Fruit fly (Drosophila melanogaster) whole organism, prepupa: Measurements from ENCODE around the gene CG34132.

Source experiments
- Blimp-1 ChIP-seq: fragments of 200-800 bp; sonication (Bioruptor generic); optimal IDR thresholded peaks from 3 replicates; lab custom pipeline; 2017; ENCODE audit warnings: missing biosample characterization, missing genetic modification characterization, mild to moderate bottlenecking, moderate library complexity, missing genetic modification reagents
- CG10631 ChIP-seq: fragments of 200-800 bp; sonication (Bioruptor generic); optimal IDR thresholded peaks from 2 replicates; lab custom pipeline; 2016; ENCODE audit warnings: missing biosample characterization, missing genetic modification characterization
- CG10669 ChIP-seq: fragments of 200-800 bp; sonication (Bioruptor generic); optimal IDR thresholded peaks from 3 replicates; lab custom pipeline; 2018; ENCODE audit warnings: missing biosample characterization, mild to moderate bottlenecking, missing genetic modification characterization, moderate library complexity
- CG11294 ChIP-seq: fragments of 200-800 bp; sonication (Bioruptor generic); IDR thresholded peaks from 2 replicates; pipeline ENCODE4 v1.3.6; 2022; ENCODE audit warnings: missing biosample characterization, missing genetic modification characterization
- CG11762 ChIP-seq: fragments of 200-800 bp; sonication (Bioruptor generic); optimal IDR thresholded peaks from 3 replicates; lab custom pipeline; 2016; ENCODE audit warnings: missing biosample characterization, missing genetic modification characterization; ENCODE audit not compliant: insufficient read depth
- CG15336 ChIP-seq: fragments of 200-800 bp; sonication (Bioruptor generic); IDR thresholded peaks from 2 replicates; pipeline ENCODE4 v1.3.6; 2022; ENCODE audit warnings: missing biosample characterization, missing genetic modification characterization
- CG1621 ChIP-seq: fragments of 200-800 bp; sonication (Bioruptor generic); optimal IDR thresholded peaks from 3 replicates; lab custom pipeline; 2018; ENCODE audit warnings: missing biosample characterization, mild to moderate bottlenecking, missing genetic modification characterization
- CG16779 ChIP-seq: fragments of 200-800 bp; sonication (Bioruptor generic); optimal IDR thresholded peaks from 3 replicates; lab custom pipeline; 2017; ENCODE audit warnings: missing biosample characterization, mild to moderate bottlenecking, missing genetic modification characterization
- CG31627 ChIP-seq: fragments of 200-800 bp; sonication (Bioruptor generic); optimal IDR thresholded peaks from 3 replicates; lab custom pipeline; 2016; ENCODE audit warnings: missing biosample characterization, missing genetic modification characterization
- CG32006 ChIP-seq: fragments of 200-800 bp; sonication (Bioruptor generic); optimal IDR thresholded peaks from 3 replicates; lab custom pipeline; 2017; ENCODE audit warnings: missing biosample characterization, mild to moderate bottlenecking, missing genetic modification characterization
- CG34406 ChIP-seq: fragments of 200-800 bp; sonication (Bioruptor generic); optimal IDR thresholded peaks from 3 replicates; lab custom pipeline; 2016; ENCODE audit warnings: missing biosample characterization, missing genetic modification characterization
- CG3919 ChIP-seq: fragments of 200-800 bp; sonication (Bioruptor generic); optimal IDR thresholded peaks from 3 replicates; lab custom pipeline; 2016; ENCODE audit warnings: missing biosample characterization, missing genetic modification characterization
- CG4318 ChIP-seq: fragments of 200-800 bp; sonication (Bioruptor generic); optimal IDR thresholded peaks from 3 replicates; lab custom pipeline; 2017; ENCODE audit warnings: missing biosample characterization, mild to moderate bottlenecking, missing genetic modification characterization
- CG6163 ChIP-seq: fragments of 200-800 bp; sonication (Bioruptor generic); IDR thresholded peaks from 3 replicates; pipeline ENCODE4 v1.3.6; 2022; ENCODE audit warnings: missing biosample characterization, missing genetic modification characterization
- CG6276 ChIP-seq: fragments of 200-800 bp; sonication (Bioruptor generic); optimal IDR thresholded peaks from 2 replicates; lab custom pipeline; 2017; ENCODE audit warnings: missing biosample characterization, mild to moderate bottlenecking, missing genetic modification characterization
- CG6792 ChIP-seq: fragments of 200-800 bp; sonication (Bioruptor generic); optimal IDR thresholded peaks from 3 replicates; lab custom pipeline; 2016; ENCODE audit warnings: missing biosample characterization, missing genetic modification characterization
- CG6808 ChIP-seq: fragments of 200-800 bp; sonication (Bioruptor generic); optimal IDR thresholded peaks from 3 replicates; lab custom pipeline; 2017; ENCODE audit warnings: missing biosample characterization, missing genetic modification characterization, mild to moderate bottlenecking, moderate library complexity, missing genetic modification reagents
- CG6854 ChIP-seq: fragments of 200-800 bp; sonication (Bioruptor generic); optimal IDR thresholded peaks from 2 replicates; lab custom pipeline; 2017; ENCODE audit warnings: missing biosample characterization, mild to moderate bottlenecking, missing genetic modification characterization
- CG7368 ChIP-seq: fragments of 200-800 bp; sonication (Bioruptor generic); optimal IDR thresholded peaks from 3 replicates; lab custom pipeline; 2016; ENCODE audit warnings: missing biosample characterization, missing genetic modification characterization
- CG8319 ChIP-seq: fragments of 200-800 bp; sonication (Bioruptor generic); optimal IDR thresholded peaks from 3 replicates; lab custom pipeline; 2016; ENCODE audit warnings: missing biosample characterization, missing genetic modification characterization
- Eip75B ChIP-seq: fragments of 200-800 bp; sonication (Bioruptor generic); optimal IDR thresholded peaks from 3 replicates; lab custom pipeline; 2016; ENCODE audit warnings: missing biosample characterization, missing genetic modification characterization
- Eip78C ChIP-seq: fragments of 200-800 bp; sonication (Bioruptor generic); peaks from one replicate; lab custom pipeline; 2016; ENCODE audit warnings: missing biosample characterization, missing genetic modification characterization
- Eip93F ChIP-seq: fragments of 200-800 bp; sonication (Bioruptor generic); optimal IDR thresholded peaks from 2 replicates; lab custom pipeline; 2016; ENCODE audit warnings: missing biosample characterization, mild to moderate bottlenecking, missing genetic modification characterization
- Ets21C ChIP-seq: fragments of 200-800 bp; sonication (Bioruptor generic); optimal IDR thresholded peaks from 3 replicates; lab custom pipeline; 2016; ENCODE audit warnings: missing biosample characterization, missing genetic modification characterization
- Ets96B ChIP-seq: fragments of 200-800 bp; optimal IDR thresholded peaks from 2 replicates; lab custom pipeline; 2019; ENCODE audit warnings: missing biosample characterization, mild to moderate bottlenecking, missing genetic modification characterization, moderate library complexity
- Gug ChIP-seq: fragments of 200-800 bp; sonication (Bioruptor generic); IDR thresholded peaks from 2 replicates; pipeline ENCODE4 v1.3.6; 2022; ENCODE audit warnings: missing biosample characterization, missing genetic modification characterization
- Hr38 ChIP-seq: sonication (Bioruptor generic); optimal IDR thresholded peaks from 2 replicates; lab custom pipeline; 2016; ENCODE audit warnings: missing biosample characterization, missing genetic modification characterization
- Hr4 ChIP-seq: fragments of 200-800 bp; sonication (Bioruptor generic); optimal IDR thresholded peaks from 3 replicates; lab custom pipeline; 2016; ENCODE audit warnings: missing biosample characterization, missing genetic modification characterization
- Lpt ChIP-seq: fragments of 200-800 bp; sonication (Bioruptor generic); optimal IDR thresholded peaks from 3 replicates; lab custom pipeline; 2016; ENCODE audit warnings: missing biosample characterization, missing genetic modification characterization
- Smox ChIP-seq: fragments of 200-800 bp; sonication (Bioruptor generic); optimal IDR thresholded peaks from 3 replicates; lab custom pipeline; 2016; ENCODE audit warnings: missing biosample characterization, missing genetic modification characterization
- Sox14 ChIP-seq: fragments of 200-800 bp; sonication (Bioruptor generic); optimal IDR thresholded peaks from 3 replicates; lab custom pipeline; 2016; ENCODE audit warnings: missing biosample characterization, missing genetic modification characterization
- Sox15 ChIP-seq: fragments of 200-800 bp; sonication (Bioruptor generic); optimal IDR thresholded peaks from 3 replicates; lab custom pipeline; 2016; ENCODE audit warnings: missing biosample characterization, missing genetic modification characterization
- dac ChIP-seq: fragments of 200-800 bp; sonication (Bioruptor generic); optimal IDR thresholded peaks from 2 replicates; lab custom pipeline; 2017; ENCODE audit warnings: missing biosample characterization, mild to moderate bottlenecking, missing genetic modification characterization
- dsx ChIP-seq: fragments of 200-800 bp; optimal IDR thresholded peaks from 3 replicates; lab custom pipeline; 2019; ENCODE audit warnings: missing biosample characterization, mild to moderate bottlenecking, missing genetic modification characterization, moderate library complexity; ENCODE audit not compliant: poor library complexity, severe bottlenecking
- eg ChIP-seq: fragments of 200-800 bp; sonication (Bioruptor generic); IDR thresholded peaks from 3 replicates; pipeline ENCODE4 v1.3.6; 2022; ENCODE audit warnings: missing biosample characterization, missing genetic modification characterization
- esn ChIP-seq: fragments of 200-800 bp; sonication (Bioruptor generic); optimal IDR thresholded peaks from 2 replicates; lab custom pipeline; 2016; ENCODE audit warnings: missing biosample characterization, mild to moderate bottlenecking, missing genetic modification characterization, moderate library complexity
- fd85E ChIP-seq: fragments of 200-800 bp; sonication (Bioruptor generic); optimal IDR thresholded peaks from 3 replicates; lab custom pipeline; 2016; ENCODE audit warnings: missing biosample characterization, missing genetic modification characterization
- fkh ChIP-seq: fragments of 200-800 bp; sonication (Bioruptor generic); optimal IDR thresholded peaks from 3 replicates; lab custom pipeline; 2017; ENCODE audit warnings: missing biosample characterization, mild to moderate bottlenecking, missing genetic modification characterization, moderate library complexity
- lz ChIP-seq: fragments of 200-800 bp; sonication (Bioruptor generic); optimal IDR thresholded peaks from 3 replicates; lab custom pipeline; 2016; ENCODE audit warnings: missing biosample characterization, missing genetic modification characterization
- net ChIP-seq: fragments of 200-800 bp; sonication (Bioruptor generic); optimal IDR thresholded peaks from 3 replicates; lab custom pipeline; 2016; ENCODE audit warnings: missing biosample characterization, missing genetic modification characterization
- pdm3 ChIP-seq: fragments of 200-800 bp; sonication (Bioruptor generic); optimal IDR thresholded peaks from 3 replicates; lab custom pipeline; 2016; ENCODE audit warnings: missing biosample characterization, missing genetic modification characterization
- salr ChIP-seq, 2 experiments: fragments of 200-800 bp; sonication (Bioruptor generic); optimal IDR thresholded peaks; 3 replicates each; lab custom pipeline; 2016 to 2018; ENCODE audit warnings: missing biosample characterization in 2 of 2, missing genetic modification characterization in 2 of 2, mild to moderate bottlenecking in 1 of 2
- spab ChIP-seq: fragments of 200-800 bp; sonication (Bioruptor generic); optimal IDR thresholded peaks from 2 replicates; lab custom pipeline; 2017; ENCODE audit warnings: missing biosample characterization, mild to moderate bottlenecking, missing genetic modification characterization, missing genetic modification reagents
- ss ChIP-seq, 2 experiments: fragments of 200-800 bp; sonication (Bioruptor generic); optimal IDR thresholded peaks; 2 replicates in 1 of 2; 3 replicates in 1 of 2; lab custom pipeline; 2017 to 2018; ENCODE audit warnings: mild to moderate bottlenecking in 2 of 2, missing biosample characterization in 2 of 2, missing genetic modification characterization in 2 of 2, moderate library complexity in 1 of 2
- svp ChIP-seq: fragments of 200-800 bp; sonication (Bioruptor generic); peaks from one replicate; lab custom pipeline; 2016; ENCODE audit warnings: missing biosample characterization, missing genetic modification characterization
- topi ChIP-seq: fragments of 200-800 bp; sonication (Bioruptor generic); optimal IDR thresholded peaks from 3 replicates; lab custom pipeline; 2016; ENCODE audit warnings: missing biosample characterization, missing genetic modification characterization

The CG34132 gene

DNA sequence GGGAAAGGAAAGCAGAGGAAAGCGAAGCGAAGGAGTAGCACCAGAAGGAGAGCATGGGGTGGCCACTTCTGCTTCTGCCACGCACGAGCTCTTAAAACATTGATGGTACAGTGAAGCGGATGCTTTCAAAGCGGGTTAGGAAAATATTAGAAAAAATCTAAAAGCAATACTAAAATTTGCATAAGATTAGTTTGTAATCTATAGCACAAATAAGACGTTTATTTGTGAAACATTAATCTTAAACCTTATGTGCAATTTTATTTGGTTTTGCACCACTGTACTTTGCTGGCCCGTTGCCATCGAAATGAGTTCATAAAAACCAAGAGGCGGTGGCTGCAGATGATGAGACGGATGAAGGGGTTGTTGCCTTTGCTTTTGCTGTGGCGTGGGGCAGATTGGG, 40.1 kb downstream of the CG34132 start (continued):
- TF ChIP-seq svp (GFP tag; lab: Kevin White, UChicago) = peak; percentile 95
- peak; percentile 74 for TF ChIP-seq fd85E (GFP tag; lab: Kevin White, UChicago)
- TF ChIP-seq CG31627 (GFP tag; lab: Kevin White, UChicago) = peak; percentile 87
- TF ChIP-seq Eip78C (GFP tag; lab: Kevin White, UChicago) = peak; percentile 99
- TF ChIP-seq dac = peak; percentile 93
- no peak for TF ChIP-seq fkh (GFP tag; lab: Kevin White, UChicago)
- peak; percentile 95 for TF ChIP-seq pdm3 (GFP tag; lab: Kevin White, UChicago)
- peak; percentile 99 for TF ChIP-seq CG6163 (GFP tag; lab: Robert Waterston, UW)
- peak; percentile 96 for TF ChIP-seq Gug (GFP tag; lab: Robert Waterston, UW)
- peak; percentile 94 for TF ChIP-seq spab (GFP tag; lab: Kevin White, UChicago)
- peak; percentile 95 for TF ChIP-seq CG4318 (GFP tag; lab: Kevin White, UChicago)
- peak; percentile 91 for TF ChIP-seq CG7368 (GFP tag; lab: Kevin White, UChicago)
- TF ChIP-seq CG32006 (GFP tag; lab: Kevin White, UChicago) = peak; percentile 98
- peak; percentile 98 for TF ChIP-seq CG15336 (GFP tag; lab: Robert Waterston, UW)

DNA sequence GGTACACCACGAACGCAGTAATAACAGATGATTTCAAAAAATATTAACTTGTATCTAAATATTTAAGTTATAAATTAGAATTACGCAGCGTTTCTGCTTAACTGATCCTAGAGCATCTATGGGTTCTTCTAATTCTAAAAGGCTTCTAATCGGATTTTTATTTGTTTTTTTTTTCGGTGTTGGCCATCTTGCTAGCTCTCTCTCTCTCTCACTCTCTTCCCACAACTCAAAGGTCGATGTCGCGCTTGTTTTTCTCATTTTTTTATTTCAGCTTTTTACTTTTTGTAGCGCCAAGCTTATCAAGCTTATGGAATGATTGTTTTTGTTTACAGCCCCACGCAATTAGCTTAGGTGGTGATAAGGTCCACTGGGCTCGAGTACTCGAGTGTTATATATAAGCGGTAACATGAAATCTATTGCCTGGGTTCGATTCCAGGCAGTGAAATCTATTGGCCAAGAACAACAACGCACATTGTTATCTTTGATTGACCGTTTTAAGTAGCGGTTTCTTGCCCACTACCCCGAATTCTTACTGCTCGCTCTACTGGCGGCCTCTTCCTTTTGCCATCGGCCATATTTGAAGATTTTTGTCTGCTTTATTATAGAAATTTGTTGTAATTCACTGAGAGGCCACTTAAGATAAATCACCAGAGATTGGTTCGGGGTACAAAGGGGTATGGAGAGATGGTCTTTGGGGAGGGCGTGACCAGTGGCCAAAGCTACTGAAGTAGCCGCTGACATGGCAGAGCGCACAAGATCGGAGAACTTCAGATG, 41.2 kb downstream of the CG34132 start:
- no peak for TF ChIP-seq dsx
- TF ChIP-seq CG11294 (GFP tag; lab: Robert Waterston, UW) = peak; percentile 12; the same call in 1 of the 2 replicates
- peak; percentile 35 for TF ChIP-seq Hr4 (GFP tag; lab: Kevin White, UChicago)
- TF ChIP-seq Sox15 (GFP tag; lab: Kevin White, UChicago) = no peak
- TF ChIP-seq CG15336 (GFP tag; lab: Robert Waterston, UW) = peak; percentile 73
- peak; percentile 12 for TF ChIP-seq CG10669
- peak; percentile 59 for TF ChIP-seq Sox14 (GFP tag; lab: Kevin White, UChicago)
- peak; percentile 95 for TF ChIP-seq svp (GFP tag; lab: Kevin White, UChicago)
- no peak for TF ChIP-seq dac
- TF ChIP-seq CG6792 (GFP tag; lab: Kevin White, UChicago) = no peak
- peak; percentile 53 for TF ChIP-seq CG16779 (tag; lab: Kevin White, UChicago)
- peak; percentile 31 for TF ChIP-seq Eip93F (GFP tag; lab: Kevin White, UChicago)
- no peak for TF ChIP-seq Eip75B
- TF ChIP-seq topi (GFP tag; lab: Kevin White, UChicago) = peak; percentile 48
- peak; percentile 9 for TF ChIP-seq CG11762 (GFP tag; lab: Kevin White, UChicago)
- TF ChIP-seq CG6808 (GFP tag; lab: Kevin White, UChicago) = peak; percentile 4
- peak; percentile 61 for TF ChIP-seq Eip78C (GFP tag; lab: Kevin White, UChicago)
- TF ChIP-seq lz (GFP tag; lab: Kevin White, UChicago) = peak; percentile 19
- TF ChIP-seq CG8319 (GFP tag; lab: Kevin White, UChicago) = peak; percentile 14
- peak in 1 of 2 experiments; percentile 15 for TF ChIP-seq salr (GFP tag; optimal IDR thresholded peaks at IDR 0.05; lab: Kevin White, UChicago)
- no peak for TF ChIP-seq Ets21C (GFP tag; lab: Kevin White, UChicago)
- peak; percentile 47 for TF ChIP-seq net
- TF ChIP-seq CG1621 (tag; lab: Kevin White, UChicago) = no peak
- peak; percentile 42 for TF ChIP-seq pdm3 (GFP tag; lab: Kevin White, UChicago)
- peak; percentile 21 to 49 for TF ChIP-seq ss (GFP tag; optimal IDR thresholded peaks at IDR 0.05; lab: Kevin White, UChicago)
- peak; percentile 39 for TF ChIP-seq esn (GFP tag; lab: Kevin White, UChicago)
- no peak for TF ChIP-seq Lpt (GFP tag; lab: Kevin White, UChicago)
- TF ChIP-seq CG31627 (GFP tag; lab: Kevin White, UChicago) = peak; percentile 3
- peak; percentile 33 for TF ChIP-seq CG3919
- TF ChIP-seq Gug (GFP tag; lab: Robert Waterston, UW) = no peak
- peak; percentile 73; the same call in 2 of the 3 replicates for TF ChIP-seq eg
- no peak for TF ChIP-seq CG6854 (GFP tag; lab: Kevin White, UChicago)
- TF ChIP-seq Blimp-1 (GFP tag; lab: Kevin White, UChicago) = no peak
- TF ChIP-seq CG10631 (GFP tag; lab: Kevin White, UChicago) = no peak
- TF ChIP-seq Hr38 (GFP tag; lab: Kevin White, UChicago) = no peak
- TF ChIP-seq Smox = peak; percentile 43
- TF ChIP-seq fd85E (GFP tag; lab: Kevin White, UChicago) = no peak
- TF ChIP-seq CG34406 (GFP tag; lab: Kevin White, UChicago) = peak; percentile 4
- TF ChIP-seq CG6163 (GFP tag; lab: Robert Waterston, UW) = peak; percentile 54; the same call in 2 of the 3 replicates
- peak; percentile 34 for TF ChIP-seq Ets96B (tag; lab: Kevin White, UChicago)
- TF ChIP-seq CG6276 (GFP tag; lab: Kevin White, UChicago) = peak; percentile 58
- TF ChIP-seq fkh (GFP tag; lab: Kevin White, UChicago) = peak; percentile 7
